Fruit fly (Drosophila melanogaster): ENCODE data around the gene Ccp84Ae.

DNA sequence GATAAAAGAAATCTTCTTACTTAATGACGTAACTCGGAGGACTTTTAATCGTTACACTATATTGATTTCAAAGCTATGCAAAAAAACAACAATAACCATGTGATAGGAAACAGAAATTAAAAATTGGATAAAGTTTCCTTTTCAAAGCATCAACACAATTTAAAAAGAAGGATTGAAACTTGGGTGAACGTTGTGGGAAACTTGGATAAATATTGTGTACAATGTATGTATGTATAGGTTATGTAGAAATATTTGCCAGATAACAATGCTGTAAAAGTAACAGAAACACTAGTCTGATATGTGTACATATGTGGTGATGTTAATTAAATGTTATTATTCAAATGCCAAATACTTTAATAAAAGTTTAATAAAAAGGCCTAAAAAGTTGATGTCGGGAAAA lies 14.8 kb upstream of the Ccp84Ae start:
- TF ChIP-seq cnc (optimal IDR thresholded peaks at IDR 0.05), result no peak
- no peak for TF ChIP-seq ovo (GFP tag; optimal IDR thresholded peaks at IDR 0.05)
- TF ChIP-seq bab1 (GFP tag; optimal IDR thresholded peaks at IDR 0.05), result no peak
- no peak for TF ChIP-seq Hr96 (GFP tag; optimal IDR thresholded peaks at IDR 0.05)
- no peak for TF ChIP-seq CG14711 (tag; optimal IDR thresholded peaks at IDR 0.05)
- no peak for TF ChIP-seq toe (GFP tag; optimal IDR thresholded peaks at IDR 0.05)

Measured in whole organism, adult.